Fruit fly (Drosophila melanogaster): ENCODE measurements around the gene Uch-L5.

Gene Uch-L5

dm6 chr3L:9511287-9512256 is 34.8 kb upstream of the Uch-L5 start, which contains the start of gene RpS9 (continued):
- TF ChIP-seq CG16813 (GFP tag; IDR thresholded peaks at IDR 0.05; ENCODE audit: partially characterized antibody) (peak; percentile 35; the same call in 1 of the 3 replicates), ac (GFP tag; optimal IDR thresholded peaks at IDR 0.05) (peak; percentile 29), CG9932 (GFP tag; IDR thresholded peaks at IDR 0.05) (peak; percentile 34; the same call in 1 of the 2 replicates), psq (GFP tag; optimal IDR thresholded peaks at IDR 0.05) (no peak), ash1 (GFP tag; optimal IDR thresholded peaks at IDR 0.05) (no peak), dmrt11E (tag; optimal IDR thresholded peaks at IDR 0.05) (no peak), CG32772 (GFP tag; IDR thresholded peaks at IDR 0.05) (no peak), CG3847 (GFP tag; IDR thresholded peaks at IDR 0.05) (peak; percentile 43; the same call in 1 of the 2 replicates), nom (GFP tag; optimal IDR thresholded peaks at IDR 0.05) (peak; percentile 67), ham (GFP tag; IDR thresholded peaks at IDR 0.05) (no peak), CG4854 (GFP tag; optimal IDR thresholded peaks at IDR 0.05) (no peak), toy (GFP tag; IDR thresholded peaks at IDR 0.05) (no peak), B-H1 (GFP tag; IDR thresholded peaks at IDR 0.05) (no peak; the same call in 2 of the 3 replicates), CG7357 (GFP tag; IDR thresholded peaks at IDR 0.05) (no peak), al (GFP tag; IDR thresholded peaks at IDR 0.05) (no peak), bsh (GFP tag; optimal IDR thresholded peaks at IDR 0.05) (no peak), Sox100B (GFP tag; optimal IDR thresholded peaks at IDR 0.05) (no peak), so (GFP tag; IDR thresholded peaks at IDR 0.05) (0 out of 3 replicates have a peak, but pooled peaks have one; percentile 44), CG2889 (GFP tag; IDR thresholded peaks at IDR 0.05) (no peak), TFAM (GFP tag; optimal IDR thresholded peaks at IDR 0.05) (no peak), CG10366 (GFP tag; IDR thresholded peaks at IDR 0.05) (no peak), CG2875 (GFP tag; optimal IDR thresholded peaks at IDR 0.05) (no peak), h (optimal IDR thresholded peaks at IDR 0.05) (no peak), Hmx (GFP tag; optimal IDR thresholded peaks at IDR 0.05) (no peak), NC2α (GFP tag; optimal IDR thresholded peaks at IDR 0.05) (no peak), br (optimal IDR thresholded peaks at IDR 0.05) (no peak), Hey (tag; optimal IDR thresholded peaks at IDR 0.05) (no peak), hb (GFP tag; IDR thresholded peaks at IDR 0.05; ENCODE audit: partially characterized antibody) (no peak), YL-1 (GFP tag; optimal IDR thresholded peaks at IDR 0.05) (peak; percentile 89), CG10267 (tag; optimal IDR thresholded peaks at IDR 0.05) (peak; percentile 46), CG6254 (GFP tag; optimal IDR thresholded peaks at IDR 0.05) (no peak), CG7839 (tag; optimal IDR thresholded peaks at IDR 0.05) (peak; percentile 43), gro (GFP tag; optimal IDR thresholded peaks at IDR 0.05) (no peak), CG17829 (tag; optimal IDR thresholded peaks at IDR 0.05) (peak; percentile 36), CG16779 (GFP tag; IDR thresholded peaks at IDR 0.05) (no peak), cad (GFP tag; optimal IDR thresholded peaks at IDR 0.05) (no peak), CTCF (GFP tag; optimal IDR thresholded peaks at IDR 0.05) (peak; percentile 81), CG10209 (GFP tag; optimal IDR thresholded peaks at IDR 0.05) (no peak), HmgD (GFP tag; optimal IDR thresholded peaks at IDR 0.05) (no peak), lilli (GFP tag; optimal IDR thresholded peaks at IDR 0.05) (peak; percentile 24), gt (GFP tag; IDR thresholded peaks at IDR 0.05) (no peak), CG43689 (GFP tag; IDR thresholded peaks at IDR 0.05) (no peak), phol (tag; optimal IDR thresholded peaks at IDR 0.05) (peak; percentile 69), crc (GFP tag; optimal IDR thresholded peaks at IDR 0.05) (no peak), MBD-R2 (GFP tag; IDR thresholded peaks at IDR 0.05) (no peak), sd (tag; optimal IDR thresholded peaks at IDR 0.05) (no peak), nmo (GFP tag; optimal IDR thresholded peaks at IDR 0.05) (peak; percentile 37), HLH3B (GFP tag; IDR thresholded peaks at IDR 0.05) (no peak), vvl (GFP tag; IDR thresholded peaks at IDR 0.05) (peak; percentile 12), CG6689 (GFP tag; IDR thresholded peaks at IDR 0.05) (no peak), CG6813 (GFP tag; optimal IDR thresholded peaks at IDR 0.05) (no peak)
